Worm (Caenorhabditis elegans) whole organism, young adult: ENCODE data around the gene sdz-10.
A peak's percentile ranks its signal among the peaks of the same experiment; 100 is the strongest.

Experiments used
- B0019.2 ChIP-seq: fragments of 200-800 bp; sonication (Bioruptor generic); conservative IDR thresholded peaks from 2 replicates; pipeline ENCODE4 v1.3.6; 2022; ENCODE audit warnings: missing genetic modification reagents, missing genetic modification characterization, missing compliant biosample characterization
- B0261.1 ChIP-seq: sonication (generic microtip); optimal IDR thresholded peaks from 2 replicates; lab custom pipeline; 2016; ENCODE audit warnings: mild to moderate bottlenecking, missing genetic modification characterization, moderate library complexity, missing compliant biosample characterization
- C06A6.2 ChIP-seq: fragments of 200-800 bp; sonication (Bioruptor generic); conservative IDR thresholded peaks from 2 replicates; pipeline ENCODE4 v1.3.6; 2022; ENCODE audit warnings: missing genetic modification characterization, missing compliant biosample characterization
- D2030.7 ChIP-seq: fragments of 200-800 bp; sonication (Bioruptor generic); IDR thresholded peaks from 2 replicates; pipeline ENCODE4 v1.3.6; 2022; ENCODE audit warnings: missing genetic modification reagents, missing genetic modification characterization, missing compliant biosample characterization
- F52B5.7 ChIP-seq: sonication (generic microtip); optimal IDR thresholded peaks from 2 replicates; lab custom pipeline; 2016; ENCODE audit warnings: mild to moderate bottlenecking, missing genetic modification characterization, missing compliant biosample characterization
- Y95B8A.8 ChIP-seq: fragments of 200-800 bp; sonication (Bioruptor generic); IDR thresholded peaks from 2 replicates; pipeline ENCODE4 v1.3.6; 2022; ENCODE audit warnings: missing genetic modification reagents, missing genetic modification characterization, missing compliant biosample characterization
- akir-1 ChIP-seq: fragments of 200-800 bp; sonication (Bioruptor generic); optimal IDR thresholded peaks from 2 replicates; lab custom pipeline; 2018; ENCODE audit warnings: mild to moderate bottlenecking, missing genetic modification characterization, moderate library complexity, missing compliant biosample characterization
- atf-7 ChIP-seq: sonication (generic microtip); optimal IDR thresholded peaks from 2 replicates; lab custom pipeline; 2017; ENCODE audit warnings: mild to moderate bottlenecking, missing genetic modification characterization, missing compliant biosample characterization
- athp-1 ChIP-seq: sonication (generic microtip); optimal IDR thresholded peaks from 2 replicates; lab custom pipeline; 2017; ENCODE audit warnings: mild to moderate bottlenecking, missing genetic modification characterization, missing compliant biosample characterization
- bed-1 ChIP-seq: fragments of 200-800 bp; sonication (Bioruptor generic); IDR thresholded peaks from 2 replicates; pipeline ENCODE4 v1.3.6; 2022; ENCODE audit warnings: missing genetic modification reagents, missing genetic modification characterization, missing compliant biosample characterization
- bed-2 ChIP-seq: fragments of 200-800 bp; sonication (Bioruptor generic); IDR thresholded peaks from 2 replicates; pipeline ENCODE4 v1.3.6; 2022; ENCODE audit warnings: missing genetic modification reagents, missing genetic modification characterization, missing compliant biosample characterization
- ceh-100 ChIP-seq: fragments of 200-800 bp; sonication (Bioruptor generic); IDR thresholded peaks from 2 replicates; pipeline ENCODE4 v1.3.6; 2022; ENCODE audit warnings: missing genetic modification reagents, missing genetic modification characterization, missing compliant biosample characterization
- ceh-27 ChIP-seq: fragments of 200-800 bp; sonication (Bioruptor generic); optimal IDR thresholded peaks from 2 replicates; lab custom pipeline; 2018; ENCODE audit warnings: mild to moderate bottlenecking, missing genetic modification characterization, moderate library complexity, missing compliant biosample characterization
- ceh-58 ChIP-seq: fragments of 200-800 bp; sonication (Bioruptor generic); IDR thresholded peaks from 2 replicates; pipeline ENCODE4 v1.3.6; 2022; ENCODE audit warnings: missing genetic modification characterization, missing compliant biosample characterization
- ceh-79 ChIP-seq: sonication (generic microtip); optimal IDR thresholded peaks from 2 replicates; lab custom pipeline; 2017; ENCODE audit warnings: mild to moderate bottlenecking, missing genetic modification characterization, missing compliant biosample characterization
- die-1 ChIP-seq: sonication (generic microtip); optimal IDR thresholded peaks from 2 replicates; lab custom pipeline; 2016; ENCODE audit warnings: missing genotype, mild to moderate bottlenecking, missing genetic modification characterization, missing compliant biosample characterization
- dox-1 ChIP-seq: fragments of 200-800 bp; sonication (Bioruptor generic); IDR thresholded peaks from 2 replicates; pipeline ENCODE4 v1.3.6; 2022; ENCODE audit warnings: missing genetic modification reagents, missing genetic modification characterization, missing compliant biosample characterization
- egrh-3 ChIP-seq: fragments of 200-800 bp; sonication (Bioruptor generic); IDR thresholded peaks from 2 replicates; pipeline ENCODE4 v1.3.6; 2022; ENCODE audit warnings: missing genetic modification reagents, missing genetic modification characterization, missing compliant biosample characterization
- ets-4 ChIP-seq: fragments of 200-800 bp; sonication (Bioruptor generic); optimal IDR thresholded peaks from 2 replicates; lab custom pipeline; 2018; ENCODE audit warnings: mild to moderate bottlenecking, missing genetic modification characterization, missing compliant biosample characterization
- hmg-20 ChIP-seq: fragments of 200-800 bp; sonication (Bioruptor generic); IDR thresholded peaks from 2 replicates; pipeline ENCODE4 v1.3.6; 2022; ENCODE audit warnings: missing genetic modification reagents, missing genetic modification characterization, missing compliant biosample characterization
- hsf-1 ChIP-seq: fragments of 200-800 bp; sonication (Bioruptor generic); IDR thresholded peaks from 2 replicates; pipeline ENCODE4 v1.3.6; 2022; ENCODE audit warnings: missing genetic modification reagents, missing genetic modification characterization, missing compliant biosample characterization
- let-607 ChIP-seq, 2 experiments: fragments of 200-800 bp in 1 of 2; sonication (Bioruptor generic) in 1 of 2; sonication (generic microtip) in 1 of 2; optimal IDR thresholded peaks; 2 replicates each; lab custom pipeline; 2016 to 2018; ENCODE audit warnings: mild to moderate bottlenecking in 2 of 2, missing compliant biosample characterization in 2 of 2, missing genetic modification characterization in 2 of 2, moderate library complexity in 2 of 2, missing genotype in 1 of 2
- lsl-1 ChIP-seq: fragments of 200-800 bp; sonication (Bioruptor generic); optimal IDR thresholded peaks from 2 replicates; lab custom pipeline; 2018; ENCODE audit warnings: mild to moderate bottlenecking, missing genetic modification characterization, moderate library complexity, missing compliant biosample characterization
- madf-10 ChIP-seq: sonication (generic microtip); optimal IDR thresholded peaks from 2 replicates; lab custom pipeline; 2016; ENCODE audit warnings: mild to moderate bottlenecking, missing genetic modification characterization, missing compliant biosample characterization
- mcd-1 ChIP-seq: fragments of 200-800 bp; sonication (Bioruptor generic); IDR thresholded peaks from 2 replicates; pipeline ENCODE4 v1.3.6; 2022; ENCODE audit warnings: missing genetic modification reagents, missing genetic modification characterization, missing compliant biosample characterization
- mel-28 ChIP-seq: sonication (generic microtip); optimal IDR thresholded peaks from 2 replicates; lab custom pipeline; 2016; ENCODE audit warnings: borderline replicate concordance, mild to moderate bottlenecking, missing genetic modification characterization, missing compliant biosample characterization
- mxl-1 ChIP-seq: sonication (generic microtip); optimal IDR thresholded peaks from 2 replicates; lab custom pipeline; 2016; ENCODE audit warnings: missing genetic modification characterization, missing compliant biosample characterization
- nhr-179 ChIP-seq: sonication (generic microtip); optimal IDR thresholded peaks from 2 replicates; lab custom pipeline; 2016; ENCODE audit warnings: mild to moderate bottlenecking, missing genetic modification characterization, missing compliant biosample characterization
- nhr-27 ChIP-seq: fragments of 200-800 bp; sonication (Bioruptor generic); optimal IDR thresholded peaks from 2 replicates; lab custom pipeline; 2018; ENCODE audit warnings: mild to moderate bottlenecking, missing genetic modification characterization, moderate library complexity, missing compliant biosample characterization
- nhr-80 ChIP-seq: sonication (generic microtip); optimal IDR thresholded peaks from 2 replicates; lab custom pipeline; 2016; ENCODE audit warnings: missing genetic modification characterization, missing compliant biosample characterization
- nhr-90 ChIP-seq: sonication (generic microtip); optimal IDR thresholded peaks from 2 replicates; lab custom pipeline; 2016; ENCODE audit warnings: missing genotype, mild to moderate bottlenecking, missing genetic modification characterization, missing compliant biosample characterization
- pbrm-1 ChIP-seq: fragments of 200-800 bp; sonication (Bioruptor generic); IDR thresholded peaks from 2 replicates; pipeline ENCODE4 v1.3.6; 2022; ENCODE audit warnings: missing genetic modification reagents, missing genetic modification characterization, missing compliant biosample characterization
- rec-8 ChIP-seq, 2 experiments: sonication (generic microtip); optimal IDR thresholded peaks; 2 replicates each; lab custom pipeline; 2016; ENCODE audit warnings: mild to moderate bottlenecking in 2 of 2, missing genetic modification characterization in 2 of 2, missing genetic modification reagents in 2 of 2, missing genotype in 2 of 2, missing biosample characterization in 1 of 2, missing compliant biosample characterization in 1 of 2, moderate library complexity in 1 of 2
- repo-1 ChIP-seq: sonication (generic microtip); optimal IDR thresholded peaks from 2 replicates; lab custom pipeline; 2017; ENCODE audit warnings: mild to moderate bottlenecking, missing genetic modification characterization, missing compliant biosample characterization
- snpc-4 ChIP-seq, 5 experiments: fragments of 150-350 bp in 1 of 5; sonication (generic microtip) in 4 of 5; optimal IDR thresholded peaks; 2 replicates each; lab custom pipeline; 2014 to 2018; ENCODE audit warnings: missing genetic modification characterization in 5 of 5, missing biosample characterization in 3 of 5, antibody characterized with exemption in 2 of 5, mild to moderate bottlenecking in 2 of 5, missing compliant biosample characterization in 2 of 5, missing genotype in 2 of 5, moderate library complexity in 2 of 5, missing genetic modification reagents in 1 of 5
- somi-1 ChIP-seq: fragments of 200-800 bp; sonication (Bioruptor generic); optimal IDR thresholded peaks from 2 replicates; lab custom pipeline; 2018; ENCODE audit warnings: mild to moderate bottlenecking, missing genetic modification characterization, missing compliant biosample characterization
- sptf-2 ChIP-seq: fragments of 200-800 bp; sonication (Bioruptor generic); optimal IDR thresholded peaks from 2 replicates; lab custom pipeline; 2018; ENCODE audit warnings: mild to moderate bottlenecking, missing genetic modification characterization, missing compliant biosample characterization
- tbx-9 ChIP-seq: sonication (generic microtip); optimal IDR thresholded peaks from 2 replicates; lab custom pipeline; 2016; ENCODE audit warnings: borderline replicate concordance, missing genetic modification characterization, inconsistent platforms, missing compliant biosample characterization
- unc-130 ChIP-seq: sonication (generic microtip); optimal IDR thresholded peaks from 2 replicates; lab custom pipeline; 2016; ENCODE audit warnings: missing genetic modification reagents, missing genetic modification characterization, missing compliant biosample characterization
- unc-62 ChIP-seq: fragments of 150-350 bp; optimal IDR thresholded peaks from 2 replicates; lab custom pipeline; 2014; ENCODE audit warnings: missing biosample characterization, missing genetic modification reagents, missing genetic modification characterization
- zfh-2 ChIP-seq: fragments of 200-800 bp; sonication (Bioruptor generic); conservative IDR thresholded peaks from 2 replicates; pipeline ENCODE4 v1.3.6; 2022; ENCODE audit warnings: missing genetic modification reagents, missing genetic modification characterization, missing compliant biosample characterization
- ztf-18 ChIP-seq: sonication (generic microtip); optimal IDR thresholded peaks from 2 replicates; lab custom pipeline; 2016; ENCODE audit warnings: missing genotype, mild to moderate bottlenecking, missing genetic modification characterization, missing compliant biosample characterization
- ztf-22 ChIP-seq: fragments of 200-800 bp; sonication (Bioruptor generic); optimal IDR thresholded peaks from 2 replicates; lab custom pipeline; 2018; ENCODE audit warnings: mild to moderate bottlenecking, missing genetic modification characterization, moderate library complexity, missing compliant biosample characterization
- ztf-6 ChIP-seq: fragments of 200-800 bp; sonication (Bioruptor generic); IDR thresholded peaks from 2 replicates; pipeline ENCODE4 v1.3.6; 2022; ENCODE audit warnings: missing genetic modification reagents, missing genetic modification characterization, missing compliant biosample characterization

sdz-10 gene

ce11 chrII:2741405-2741804, 30.7 kb downstream of the sdz-10 start (continued):
- TF ChIP-seq somi-1 (GFP tag; lab: Kevin White, UChicago) = no peak

ce11 chrII:2739619-2740018, 32.4 kb downstream of the sdz-10 start, which contains the start of gene T05A8.6:
T05A8.6 (minus strand) TSS chrII:2739719.
- TF ChIP-seq F52B5.7 (no peak), athp-1 (tag; lab: Kevin White, UChicago) (no peak), D2030.7 (GFP tag; lab: Robert Waterston, UW) (no peak), lsl-1 (GFP tag; lab: Kevin White, UChicago) (no peak), bed-1 (GFP tag; lab: Robert Waterston, UW) (no peak), die-1 (tag; lab: Kevin White, UChicago) (no peak), B0019.2 (GFP tag; lab: Robert Waterston, UW) (no peak), ceh-100 (GFP tag; lab: Robert Waterston, UW) (no peak), mxl-1 (tag; lab: Kevin White, UChicago) (no peak), nhr-80 (tag; lab: Kevin White, UChicago) (no peak), atf-7 (tag; lab: Kevin White, UChicago) (no peak)

- TF ChIP-seq dox-1 (GFP tag; lab: Robert Waterston, UW) (no peak), ceh-58 (no peak), rec-8 (tag; optimal IDR thresholded peaks at IDR 0.05; lab: Kevin White, UChicago) (no peak), hmg-20 (GFP tag; lab: Robert Waterston, UW) (no peak), pbrm-1 (GFP tag; lab: Robert Waterston, UW) (no peak), ztf-22 (GFP tag; lab: Kevin White, UChicago) (no peak), bed-2 (no peak), somi-1 (GFP tag; lab: Kevin White, UChicago) (no peak), mxl-1 (tag; lab: Kevin White, UChicago) (no peak), snpc-4 (GFP tag; optimal IDR thresholded peaks at IDR 0.05; lab: Kevin White, UChicago) (no peak), snpc-4 (tag; optimal IDR thresholded peaks at IDR 0.05; lab: Kevin White, UChicago) (peak in 2 of 4 experiments; percentile 30 to 66), tbx-9 (tag; lab: Kevin White, UChicago) (no peak), ztf-6 (GFP tag; lab: Robert Waterston, UW) (no peak), egrh-3 (GFP tag; lab: Robert Waterston, UW) (peak; percentile 50), D2030.7 (GFP tag; lab: Robert Waterston, UW) (0 out of 2 replicates have a peak, but pooled peaks have one; percentile 22), mel-28 (tag; lab: Kevin White, UChicago) (no peak), madf-10 (tag; lab: Kevin White, UChicago) (no peak), Y95B8A.8 (no peak), akir-1 (no peak), mcd-1 (GFP tag; lab: Robert Waterston, UW) (no peak), ztf-18 (tag; lab: Kevin White, UChicago) (no peak), nhr-179 (tag; lab: Kevin White, UChicago) (no peak), unc-62 (no peak), nhr-90 (tag; lab: Kevin White, UChicago) (no peak), die-1 (tag; lab: Kevin White, UChicago) (no peak), hsf-1 (GFP tag; lab: Robert Waterston, UW) (no peak), C06A6.2 (GFP tag; lab: Robert Waterston, UW) (no peak), sptf-2 (GFP tag; lab: Kevin White, UChicago) (peak; percentile 14), ets-4 (GFP tag; lab: Kevin White, UChicago) (no peak), let-607 (tag; optimal IDR thresholded peaks at IDR 0.05; lab: Kevin White, UChicago) (no peak), B0261.1 (tag; lab: Kevin White, UChicago) (no peak), ceh-79 (tag; lab: Kevin White, UChicago) (no peak), unc-130 (GFP tag; lab: Kevin White, UChicago) (no peak), nhr-27 (tag; lab: Kevin White, UChicago) (no peak), ceh-27 (GFP tag; lab: Kevin White, UChicago) (no peak), zfh-2 (peak; percentile 70), repo-1 (tag; lab: Kevin White, UChicago) (no peak), athp-1 (tag; lab: Kevin White, UChicago) (no peak), F52B5.7 (no peak)
These were observed 35.1 kb downstream of the sdz-10 start for ce11 chrII:2736938-2737337.
